Fruit fly (Drosophila melanogaster): Measurements from ENCODE around the gene CG11899.

DNA sequence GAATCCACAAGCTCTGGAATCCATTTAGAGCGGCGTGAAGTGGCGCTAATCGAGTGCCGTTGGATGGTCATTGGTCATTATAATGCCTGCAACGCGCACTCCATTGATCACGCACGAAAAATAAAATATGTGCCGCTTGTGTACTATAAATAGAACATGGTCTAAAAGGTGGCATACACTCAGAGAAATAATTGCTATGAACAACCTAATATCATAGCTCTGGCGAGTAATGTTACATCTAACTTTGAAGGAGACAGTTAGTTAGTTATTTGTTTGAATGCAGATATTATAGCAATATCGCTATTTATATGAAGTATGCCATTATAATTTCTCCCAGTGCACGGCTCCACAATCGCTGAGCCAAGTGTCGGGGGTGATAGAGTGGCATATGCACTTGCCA is 9.3 kb upstream of the CG11899 start:
- no peak for TF ChIP-seq CG8478 (optimal IDR thresholded peaks at IDR 0.05)
- no peak for TF ChIP-seq CTCF (optimal IDR thresholded peaks at IDR 0.05)
